Fruit fly (Drosophila melanogaster) whole organism, adult: ENCODE data around the gene CG33490.

Experiments
- CG11617 ChIP-seq: fragments of 200-800 bp; sonication (Bioruptor generic); optimal IDR thresholded peaks from 2 replicates; lab custom pipeline; 2017; ENCODE audit warnings: mild to moderate bottlenecking, missing biosample characterization, missing genetic modification reagents, missing genetic modification characterization
- CG12768 ChIP-seq: fragments of 200-800 bp; sonication (Bioruptor generic); optimal IDR thresholded peaks from 2 replicates; lab custom pipeline; 2017; ENCODE audit warnings: missing biosample characterization, missing genetic modification characterization, mild to moderate bottlenecking, moderate library complexity, missing genetic modification reagents
- CG14711 ChIP-seq: fragments of 200-800 bp; sonication (Bioruptor generic); optimal IDR thresholded peaks from 2 replicates; lab custom pipeline; 2018; ENCODE audit warnings: missing biosample characterization, mild to moderate bottlenecking, missing genetic modification characterization, moderate library complexity
- CG1620 ChIP-seq: fragments of 200-800 bp; sonication (Bioruptor generic); optimal IDR thresholded peaks from 2 replicates; lab custom pipeline; 2016; ENCODE audit warnings: missing biosample characterization, missing genetic modification characterization
- CG33017 ChIP-seq: fragments of 200-800 bp; sonication (Bioruptor generic); optimal IDR thresholded peaks from 2 replicates; lab custom pipeline; 2018; ENCODE audit warnings: missing biosample characterization, mild to moderate bottlenecking, missing genetic modification characterization, moderate library complexity
- cnc ChIP-seq, 2 experiments: fragments of >200 bp; optimal IDR thresholded peaks; 2 replicates each; lab custom pipeline; 2017
- pad ChIP-seq: fragments of 200-800 bp; sonication (Bioruptor generic); optimal IDR thresholded peaks from 3 replicates; lab custom pipeline; 2017; ENCODE audit warnings: missing biosample characterization, missing genetic modification characterization, mild to moderate bottlenecking, moderate library complexity, missing genetic modification reagents

- TF ChIP-seq CG14711 (tag; lab: Kevin White, UChicago) (no peak), CG33017 (tag; lab: Kevin White, UChicago) (no peak), cnc (optimal IDR thresholded peaks at IDR 0.05; lab: Kevin White, UChicago) (no peak), CG12768 (GFP tag; lab: Kevin White, UChicago) (no peak), pad (no peak), CG11617 (GFP tag; lab: Kevin White, UChicago) (no peak), CG1620 (no peak)
Measured at dm6 chr3L:11543681-11544299, 30.7 kb downstream of the CG33490 start.
